Worm (Caenorhabditis elegans): ENCODE data around the gene T06E6.15.

T06E6.15 gene

ce11 chrV:15413847-15414246, 14.3 kb upstream of the T06E6.15 start, which contains the start of gene srh-264:
Gene srh-264, plus strand, starts transcription at chrV:15414147.
- TF ChIP-seq unc-62 (GFP tag; optimal IDR thresholded peaks at IDR 0.05) (no peak), unc-120 (tag; optimal IDR thresholded peaks at IDR 0.05; ENCODE audit: poor library complexity, severe bottlenecking) (no peak)

ce11 chrV:15412625-15413024, 13.0 kb upstream of the T06E6.15 start, which contains the start of gene srbc-63:
Gene srbc-63, minus strand, starts transcription at chrV:15412725.
- no peak for TF ChIP-seq bed-3 (GFP tag; optimal IDR thresholded peaks at IDR 0.05)
- no peak for TF ChIP-seq zip-8 (tag; optimal IDR thresholded peaks at IDR 0.05)
- no peak for TF ChIP-seq flh-1 (GFP tag; optimal IDR thresholded peaks at IDR 0.05)
- TF ChIP-seq snpc-4 (tag; optimal IDR thresholded peaks at IDR 0.05), result no peak
- no peak for TF ChIP-seq mep-1 (tag; optimal IDR thresholded peaks at IDR 0.05)
- TF ChIP-seq drap-1 (GFP tag; optimal IDR thresholded peaks at IDR 0.05), result no peak
- no peak for TF ChIP-seq sem-2 (GFP tag; optimal IDR thresholded peaks at IDR 0.05)

- no peak for TF ChIP-seq nhr-2 (tag; optimal IDR thresholded peaks at IDR 0.05)
- no peak for TF ChIP-seq ces-1 (GFP tag; optimal IDR thresholded peaks at IDR 0.05)
- no peak for TF ChIP-seq unc-39 (tag; optimal IDR thresholded peaks at IDR 0.05)
- TF ChIP-seq flh-1 (GFP tag; optimal IDR thresholded peaks at IDR 0.05), result no peak
- no peak for TF ChIP-seq blmp-1 (tag; optimal IDR thresholded peaks at IDR 0.05)
- no peak for TF ChIP-seq hlh-1 (tag; optimal IDR thresholded peaks at IDR 0.05)
- no peak for TF ChIP-seq pha-4 (tag; optimal IDR thresholded peaks at IDR 0.05)
- no peak for TF ChIP-seq ztf-11 (tag; optimal IDR thresholded peaks at IDR 0.05)
- TF ChIP-seq mab-5 (tag; optimal IDR thresholded peaks at IDR 0.05), result no peak
- TF ChIP-seq M03D4.4 (tag; optimal IDR thresholded peaks at IDR 0.05), result no peak
- no peak for TF ChIP-seq snpc-4 (tag; optimal IDR thresholded peaks at IDR 0.05)
- TF ChIP-seq elt-1 (tag; optimal IDR thresholded peaks at IDR 0.05; ENCODE audit: borderline replicate concordance, insufficient read depth), result no peak
- TF ChIP-seq bed-3 (GFP tag; optimal IDR thresholded peaks at IDR 0.05), result no peak
- TF ChIP-seq ceh-43 (GFP tag; optimal IDR thresholded peaks at IDR 0.05), result no peak
- TF ChIP-seq lin-13 (tag; optimal IDR thresholded peaks at IDR 0.05), result no peak
- no peak for TF ChIP-seq ham-2 (GFP tag; optimal IDR thresholded peaks at IDR 0.05)
- no peak for TF ChIP-seq cnd-1 (tag; optimal IDR thresholded peaks at IDR 0.05)
- TF ChIP-seq unc-62 (GFP tag; optimal IDR thresholded peaks at IDR 0.05), result no peak
- no peak for TF ChIP-seq nhr-28 (tag; optimal IDR thresholded peaks at IDR 0.05)
These were observed 7.3 kb upstream of the T06E6.15 start, which contains the start of gene srh-257 for ce11 chrV:15406928-15407327. Gene srh-257, plus strand, starts transcription at chrV:15407228.

ce11 chrV:15404859-15405258, 5.3 kb upstream of the T06E6.15 start, which contains the start of gene srh-258:
Gene srh-258, plus strand, starts transcription at chrV:15405159.
- TF ChIP-seq ceh-39 (tag; optimal IDR thresholded peaks at IDR 0.05) (no peak), cnd-1 (tag; optimal IDR thresholded peaks at IDR 0.05) (no peak), nhr-12 (tag; optimal IDR thresholded peaks at IDR 0.05) (no peak), ceh-43 (GFP tag; optimal IDR thresholded peaks at IDR 0.05) (no peak), M03D4.4 (tag; optimal IDR thresholded peaks at IDR 0.05) (no peak), lsy-2 (tag; optimal IDR thresholded peaks at IDR 0.05) (no peak), elt-1 (tag; optimal IDR thresholded peaks at IDR 0.05; ENCODE audit: borderline replicate concordance, insufficient read depth) (no peak), mab-5 (tag; optimal IDR thresholded peaks at IDR 0.05) (no peak), ham-2 (GFP tag; optimal IDR thresholded peaks at IDR 0.05) (no peak), blmp-1 (tag; optimal IDR thresholded peaks at IDR 0.05) (no peak), elt-3 (tag; optimal IDR thresholded peaks at IDR 0.05) (no peak), nhr-237 (tag; optimal IDR thresholded peaks at IDR 0.05) (no peak), bed-3 (GFP tag; optimal IDR thresholded peaks at IDR 0.05) (no peak), tbx-8 (GFP tag; optimal IDR thresholded peaks at IDR 0.05) (no peak), drap-1 (GFP tag; optimal IDR thresholded peaks at IDR 0.05) (no peak), unc-39 (tag; optimal IDR thresholded peaks at IDR 0.05) (no peak), sem-2 (GFP tag; optimal IDR thresholded peaks at IDR 0.05) (no peak), ceh-83 (GFP tag; optimal IDR thresholded peaks at IDR 0.05) (no peak)

- TF ChIP-seq nhr-237 (tag; optimal IDR thresholded peaks at IDR 0.05) (no peak), ceh-39 (tag; optimal IDR thresholded peaks at IDR 0.05) (no peak), nhr-28 (tag; optimal IDR thresholded peaks at IDR 0.05) (no peak), M03D4.4 (tag; optimal IDR thresholded peaks at IDR 0.05) (no peak), nhr-2 (tag; optimal IDR thresholded peaks at IDR 0.05) (no peak), cnd-1 (tag; optimal IDR thresholded peaks at IDR 0.05) (no peak), lin-13 (tag; optimal IDR thresholded peaks at IDR 0.05) (no peak), nhr-76 (tag; optimal IDR thresholded peaks at IDR 0.05) (no peak), ceh-83 (GFP tag; optimal IDR thresholded peaks at IDR 0.05) (no peak), blmp-1 (tag; optimal IDR thresholded peaks at IDR 0.05) (no peak), lin-32 (GFP tag; optimal IDR thresholded peaks at IDR 0.05) (no peak), ces-1 (GFP tag; optimal IDR thresholded peaks at IDR 0.05) (no peak)
These were observed 2.3 kb upstream of the T06E6.15 start, which contains the start of gene fbxa-135 for ce11 chrV:15401856-15402314. Gene fbxa-135, plus strand, starts transcription at chrV:15402264.
